Worm (Caenorhabditis elegans) whole organism, late embryonic: ENCODE data around the gene F15D4.6.
A peak's percentile ranks its signal among the peaks of the same experiment; 100 is the strongest.

Experiments
- C08G9.2 ChIP-seq: sonication (generic microtip); optimal IDR thresholded peaks from 2 replicates; lab custom pipeline; 2016; ENCODE audit warnings: mild to moderate bottlenecking, missing genetic modification characterization, moderate library complexity, missing compliant biosample characterization
- F13H6.1 ChIP-seq: sonication (generic microtip); optimal IDR thresholded peaks from 2 replicates; lab custom pipeline; 2016; ENCODE audit warnings: missing genetic modification characterization, missing compliant biosample characterization
- K02D7.2 ChIP-seq: sonication (generic microtip); optimal IDR thresholded peaks from 2 replicates; lab custom pipeline; 2017; ENCODE audit warnings: mild to moderate bottlenecking, missing genetic modification characterization, missing compliant biosample characterization
- ahr-1 ChIP-seq: sonication (generic microtip); optimal IDR thresholded peaks from 2 replicates; lab custom pipeline; 2016; ENCODE audit warnings: missing genetic modification characterization, missing compliant biosample characterization
- ama-1 ChIP-seq: fragments of 150-350 bp; optimal IDR thresholded peaks from 2 replicates; lab custom pipeline; 2014
- ceh-14 ChIP-seq: sonication (generic microtip); optimal IDR thresholded peaks from 2 replicates; lab custom pipeline; 2016; ENCODE audit warnings: missing genotype, missing genetic modification characterization, missing compliant biosample characterization
- ceh-18 ChIP-seq: sonication (generic microtip); optimal IDR thresholded peaks from 2 replicates; lab custom pipeline; 2016; ENCODE audit warnings: missing genetic modification characterization, missing compliant biosample characterization
- ceh-19 ChIP-seq: fragments of 200-800 bp; sonication (Bioruptor generic); optimal IDR thresholded peaks from 2 replicates; lab custom pipeline; 2018; ENCODE audit warnings: mild to moderate bottlenecking, missing genetic modification characterization, missing compliant biosample characterization
- ceh-2 ChIP-seq: sonication (generic microtip); optimal IDR thresholded peaks from 2 replicates; lab custom pipeline; 2016; ENCODE audit warnings: missing genotype, missing genetic modification characterization, missing compliant biosample characterization
- ceh-24 ChIP-seq: sonication (generic microtip); optimal IDR thresholded peaks from 2 replicates; lab custom pipeline; 2016; ENCODE audit warnings: mild to moderate bottlenecking, missing genetic modification characterization, missing compliant biosample characterization
- ceh-30 ChIP-seq: fragments of 150-350 bp; optimal IDR thresholded peaks from 2 replicates; lab custom pipeline; 2014; ENCODE audit warnings: missing biosample characterization, missing genetic modification characterization
- ceh-31 ChIP-seq: sonication (generic microtip); optimal IDR thresholded peaks from 2 replicates; lab custom pipeline; 2016; ENCODE audit warnings: missing genetic modification characterization, missing compliant biosample characterization
- ceh-45 ChIP-seq: fragments of 200-800 bp; sonication (Bioruptor generic); IDR thresholded peaks from 2 replicates; pipeline ENCODE4 v1.3.6; 2022; ENCODE audit warnings: missing genetic modification reagents, missing genetic modification characterization, missing compliant biosample characterization
- ceh-6 ChIP-seq: fragments of 200-800 bp; sonication (Bioruptor generic); optimal IDR thresholded peaks from 2 replicates; lab custom pipeline; 2018; ENCODE audit warnings: mild to moderate bottlenecking, missing genetic modification characterization, missing compliant biosample characterization
- che-1 ChIP-seq: sonication (generic microtip); optimal IDR thresholded peaks from 2 replicates; lab custom pipeline; 2016; ENCODE audit warnings: mild to moderate bottlenecking, missing genetic modification characterization, missing compliant biosample characterization
- dve-1 ChIP-seq: sonication (generic microtip); optimal IDR thresholded peaks from 2 replicates; lab custom pipeline; 2017; ENCODE audit warnings: antibody characterized with exemption, mild to moderate bottlenecking, missing genetic modification characterization, missing compliant biosample characterization
- elt-2 ChIP-seq: sonication (generic microtip); optimal IDR thresholded peaks from 2 replicates; lab custom pipeline; 2016; ENCODE audit warnings: missing genetic modification reagents, missing genetic modification characterization, missing compliant biosample characterization
- elt-4 ChIP-seq: sonication (generic microtip); optimal IDR thresholded peaks from 2 replicates; lab custom pipeline; 2016; ENCODE audit warnings: missing genetic modification characterization, missing compliant biosample characterization
- eyg-1 ChIP-seq: sonication (generic microtip); optimal IDR thresholded peaks from 2 replicates; lab custom pipeline; 2016; ENCODE audit warnings: missing genotype, missing genetic modification characterization, missing compliant biosample characterization
- fax-1 ChIP-seq: sonication (generic microtip); optimal IDR thresholded peaks from 2 replicates; lab custom pipeline; 2016; ENCODE audit warnings: missing genotype, missing genetic modification characterization, missing compliant biosample characterization
- fkh-10 ChIP-seq: fragments of 150-350 bp; optimal IDR thresholded peaks from 2 replicates; lab custom pipeline; 2014; ENCODE audit warnings: missing biosample characterization, missing genetic modification reagents, missing genetic modification characterization
- fkh-6 ChIP-seq: sonication (generic microtip); optimal IDR thresholded peaks from 2 replicates; lab custom pipeline; 2016; ENCODE audit warnings: missing genetic modification characterization, missing compliant biosample characterization
- gmeb-2 ChIP-seq: sonication (generic microtip); optimal IDR thresholded peaks from 2 replicates; lab custom pipeline; 2016; ENCODE audit warnings: missing genetic modification characterization, inconsistent platforms, missing compliant biosample characterization
- hlh-13 ChIP-seq: fragments of 200-800 bp; sonication (Bioruptor generic); optimal IDR thresholded peaks from 2 replicates; lab custom pipeline; 2018; ENCODE audit warnings: mild to moderate bottlenecking, missing genetic modification characterization, missing compliant biosample characterization
- hlh-15 ChIP-seq: sonication (generic microtip); optimal IDR thresholded peaks from 2 replicates; lab custom pipeline; 2016; ENCODE audit warnings: missing genetic modification characterization, missing compliant biosample characterization
- hlh-30 ChIP-seq: sonication (generic microtip); optimal IDR thresholded peaks from 2 replicates; lab custom pipeline; 2017; ENCODE audit warnings: antibody characterized with exemption, missing genetic modification characterization, missing compliant biosample characterization; ENCODE audit not compliant: insufficient read depth
- hlh-6 ChIP-seq: sonication (generic microtip); optimal IDR thresholded peaks from 2 replicates; lab custom pipeline; 2016; ENCODE audit warnings: missing genotype, missing genetic modification characterization, missing compliant biosample characterization
- hlh-8 ChIP-seq: sonication (generic microtip); optimal IDR thresholded peaks from 2 replicates; lab custom pipeline; 2016; ENCODE audit warnings: missing genotype, missing genetic modification characterization, missing compliant biosample characterization
- lim-6 ChIP-seq: sonication (generic microtip); optimal IDR thresholded peaks from 2 replicates; lab custom pipeline; 2016; ENCODE audit warnings: missing genetic modification characterization, missing compliant biosample characterization
- madf-2 ChIP-seq: sonication (generic microtip); optimal IDR thresholded peaks from 2 replicates; lab custom pipeline; 2017; ENCODE audit warnings: missing genetic modification characterization, missing compliant biosample characterization
- mec-3 ChIP-seq: sonication (generic microtip); optimal IDR thresholded peaks from 2 replicates; lab custom pipeline; 2016; ENCODE audit warnings: borderline replicate concordance, missing genetic modification characterization, missing compliant biosample characterization
- nfya-1 ChIP-seq: sonication (generic microtip); optimal IDR thresholded peaks from 2 replicates; lab custom pipeline; 2017; ENCODE audit warnings: missing genetic modification characterization, mild to moderate bottlenecking, missing compliant biosample characterization, antibody characterized with exemption, moderate library complexity
- nhr-11 ChIP-seq: fragments of 150-350 bp; optimal IDR thresholded peaks from 2 replicates; lab custom pipeline; 2014; ENCODE audit warnings: missing biosample characterization, missing genetic modification characterization
- nhr-232 ChIP-seq: sonication (generic microtip); optimal IDR thresholded peaks from 2 replicates; lab custom pipeline; 2016; ENCODE audit warnings: missing genetic modification characterization, missing compliant biosample characterization
- odd-2 ChIP-seq: sonication (generic microtip); optimal IDR thresholded peaks from 2 replicates; lab custom pipeline; 2017; ENCODE audit warnings: antibody characterized with exemption, mild to moderate bottlenecking, missing genetic modification characterization, missing compliant biosample characterization
- pag-3 ChIP-seq: sonication (generic microtip); optimal IDR thresholded peaks from 2 replicates; lab custom pipeline; 2016; ENCODE audit warnings: missing compliant biosample characterization, missing genetic modification characterization, borderline replicate concordance
- pat-9 ChIP-seq: fragments of 200-800 bp; sonication (Bioruptor generic); optimal IDR thresholded peaks from 2 replicates; lab custom pipeline; 2018; ENCODE audit warnings: mild to moderate bottlenecking, missing genetic modification characterization, moderate library complexity, missing compliant biosample characterization
- pqm-1 ChIP-seq: sonication (generic microtip); optimal IDR thresholded peaks from 2 replicates; lab custom pipeline; 2016; ENCODE audit warnings: missing genetic modification characterization, missing compliant biosample characterization
- pros-1 ChIP-seq: fragments of 150-350 bp; optimal IDR thresholded peaks from 2 replicates; lab custom pipeline; 2014; ENCODE audit warnings: missing biosample characterization, missing genetic modification reagents, missing genetic modification characterization
- ref-2 ChIP-seq: sonication (generic microtip); optimal IDR thresholded peaks from 2 replicates; lab custom pipeline; 2016; ENCODE audit warnings: missing genetic modification characterization, missing compliant biosample characterization
- rnt-1 ChIP-seq: sonication (generic microtip); optimal IDR thresholded peaks from 2 replicates; lab custom pipeline; 2016; ENCODE audit warnings: missing genetic modification characterization, missing compliant biosample characterization
- sdc-2 ChIP-seq: sonication (generic microtip); optimal IDR thresholded peaks from 2 replicates; lab custom pipeline; 2016; ENCODE audit warnings: missing genotype, missing genetic modification characterization, missing compliant biosample characterization
- sox-4 ChIP-seq: sonication (generic microtip); optimal IDR thresholded peaks from 2 replicates; lab custom pipeline; 2017; ENCODE audit warnings: mild to moderate bottlenecking, missing genetic modification characterization, inconsistent platforms, missing compliant biosample characterization
- tbx-2 ChIP-seq: sonication (generic microtip); optimal IDR thresholded peaks from 2 replicates; lab custom pipeline; 2016; ENCODE audit warnings: missing genetic modification characterization, missing compliant biosample characterization
- tbx-7 ChIP-seq: sonication (generic microtip); optimal IDR thresholded peaks from 2 replicates; lab custom pipeline; 2016; ENCODE audit warnings: missing genotype, missing genetic modification characterization, missing compliant biosample characterization
- ttx-3 ChIP-seq: sonication (generic microtip); optimal IDR thresholded peaks from 2 replicates; lab custom pipeline; 2016; ENCODE audit warnings: missing genetic modification reagents, missing genetic modification characterization, missing compliant biosample characterization
- unc-42 ChIP-seq: sonication (generic microtip); optimal IDR thresholded peaks from 2 replicates; lab custom pipeline; 2016; ENCODE audit warnings: missing genotype, missing genetic modification characterization, missing compliant biosample characterization
- unc-86 ChIP-seq: sonication (generic microtip); optimal IDR thresholded peaks from 2 replicates; lab custom pipeline; 2016; ENCODE audit warnings: missing genetic modification characterization, missing compliant biosample characterization
- zip-5 ChIP-seq: sonication (generic microtip); optimal IDR thresholded peaks from 2 replicates; lab custom pipeline; 2016; ENCODE audit warnings: missing genetic modification characterization, missing compliant biosample characterization
- ztf-16 ChIP-seq: sonication (generic microtip); optimal IDR thresholded peaks from 2 replicates; lab custom pipeline; 2017; ENCODE audit warnings: missing genetic modification characterization, missing compliant biosample characterization

Gene F15D4.6

ce11 chrII:13248886-13249285 lies at the start of gene F15D4.6:
Gene F15D4.6, plus strand, starts transcription at chrII:13249186.
- TF ChIP-seq ceh-45 (GFP tag; lab: Robert Waterston, UW) (no peak), lim-6 (tag; lab: Kevin White, UChicago) (no peak), unc-86 (tag; lab: Kevin White, UChicago) (no peak), ceh-19 (no peak), gmeb-2 (no peak), ama-1 (lab: Kevin White, UChicago) (no peak), pat-9 (tag; lab: Kevin White, UChicago) (no peak), fkh-10 (GFP tag; lab: Kevin White, UChicago) (no peak), madf-2 (no peak), rnt-1 (no peak), sdc-2 (tag; lab: Kevin White, UChicago) (no peak), ceh-31 (tag; lab: Kevin White, UChicago) (no peak), hlh-8 (tag; lab: Kevin White, UChicago) (no peak), hlh-13 (GFP tag; lab: Kevin White, UChicago) (no peak), ahr-1 (tag; lab: Kevin White, UChicago) (no peak), ceh-6 (GFP tag; lab: Kevin White, UChicago) (no peak), fax-1 (tag; lab: Kevin White, UChicago) (no peak), ceh-14 (no peak), C08G9.2 (tag; lab: Kevin White, UChicago) (no peak)

ce11 chrII:13199674-13200215 lies 49.2 kb upstream of the F15D4.6 start, which contains the start of gene btf-1:
Gene btf-1, plus strand, starts transcription at chrII:13200165.
- TF ChIP-seq sdc-2 (tag; lab: Kevin White, UChicago): no peak
- peak; percentile 71 for TF ChIP-seq F13H6.1 (tag; lab: Kevin White, UChicago)
- TF ChIP-seq nfya-1 (tag; lab: Kevin White, UChicago): peak; percentile 16
- no peak for TF ChIP-seq elt-4
- peak; percentile 71 for TF ChIP-seq ztf-16 (tag; lab: Kevin White, UChicago)
- peak; percentile 86 for TF ChIP-seq fax-1 (tag; lab: Kevin White, UChicago)
- peak; percentile 73 for TF ChIP-seq ceh-2
- TF ChIP-seq fkh-6 (tag; lab: Kevin White, UChicago): peak; percentile 10
- no peak for TF ChIP-seq sox-4 (tag; lab: Kevin White, UChicago)
- TF ChIP-seq ceh-18 (tag; lab: Kevin White, UChicago): peak; percentile 35
- TF ChIP-seq hlh-13 (GFP tag; lab: Kevin White, UChicago): no peak
- peak; percentile 42 for TF ChIP-seq hlh-15
- TF ChIP-seq lim-6 (tag; lab: Kevin White, UChicago): peak; percentile 69
- TF ChIP-seq ceh-14: peak; percentile 91
- TF ChIP-seq hlh-6 (tag; lab: Kevin White, UChicago): no peak
- peak; percentile 34 for TF ChIP-seq rnt-1
- no peak for TF ChIP-seq hlh-30 (tag; lab: Kevin White, UChicago)
- no peak for TF ChIP-seq K02D7.2 (tag; lab: Kevin White, UChicago)
- TF ChIP-seq pqm-1: peak; percentile 78
- TF ChIP-seq nhr-11 (tag; lab: Kevin White, UChicago): no peak
- peak; percentile 93 for TF ChIP-seq zip-5 (tag; lab: Kevin White, UChicago)
- peak; percentile 19 for TF ChIP-seq unc-42 (tag; lab: Kevin White, UChicago)
- TF ChIP-seq eyg-1 (tag; lab: Kevin White, UChicago): peak; percentile 16
- TF ChIP-seq tbx-2 (tag; lab: Kevin White, UChicago): peak; percentile 85
- TF ChIP-seq unc-86 (tag; lab: Kevin White, UChicago): peak; percentile 73
- TF ChIP-seq ama-1 (lab: Kevin White, UChicago): peak; percentile 81
- TF ChIP-seq nhr-232 (tag; lab: Kevin White, UChicago): no peak
- TF ChIP-seq ceh-31 (tag; lab: Kevin White, UChicago): peak; percentile 93
- peak; percentile 35 for TF ChIP-seq madf-2
- TF ChIP-seq hlh-8 (tag; lab: Kevin White, UChicago): peak; percentile 91
- peak; percentile 78 for TF ChIP-seq tbx-7 (tag; lab: Kevin White, UChicago)
- TF ChIP-seq ceh-30: no peak
- peak; percentile 82 for TF ChIP-seq ref-2 (tag; lab: Kevin White, UChicago)
- TF ChIP-seq che-1 (tag; lab: Kevin White, UChicago): no peak
- TF ChIP-seq odd-2 (tag; lab: Kevin White, UChicago): no peak
- TF ChIP-seq dve-1 (tag; lab: Kevin White, UChicago): no peak
- no peak for TF ChIP-seq ceh-24 (tag; lab: Kevin White, UChicago)
- peak; percentile 34 for TF ChIP-seq ttx-3
- TF ChIP-seq elt-2: peak; percentile 81
- no peak for TF ChIP-seq pros-1 (tag; lab: Kevin White, UChicago)
- no peak for TF ChIP-seq mec-3 (tag; lab: Kevin White, UChicago)
- TF ChIP-seq gmeb-2: no peak
- TF ChIP-seq pag-3 (tag; lab: Kevin White, UChicago): no peak
